Worm (Caenorhabditis elegans) whole organism, late embryonic: ENCODE results near the gene pezo-1.

Experiments used
- ama-1 ChIP-seq: fragments of 150-350 bp; optimal IDR thresholded peaks from 2 replicates; lab custom pipeline; 2014
- ceh-14 ChIP-seq: sonication (generic microtip); optimal IDR thresholded peaks from 2 replicates; lab custom pipeline; 2016; ENCODE audit warnings: missing genotype, missing genetic modification characterization, missing compliant biosample characterization
- ceh-24 ChIP-seq: sonication (generic microtip); optimal IDR thresholded peaks from 2 replicates; lab custom pipeline; 2016; ENCODE audit warnings: mild to moderate bottlenecking, missing genetic modification characterization, missing compliant biosample characterization
- eyg-1 ChIP-seq: sonication (generic microtip); optimal IDR thresholded peaks from 2 replicates; lab custom pipeline; 2016; ENCODE audit warnings: missing genotype, missing genetic modification characterization, missing compliant biosample characterization
- fkh-10 ChIP-seq: fragments of 150-350 bp; optimal IDR thresholded peaks from 2 replicates; lab custom pipeline; 2014; ENCODE audit warnings: missing biosample characterization, missing genetic modification reagents, missing genetic modification characterization
- hlh-15 ChIP-seq: sonication (generic microtip); optimal IDR thresholded peaks from 2 replicates; lab custom pipeline; 2016; ENCODE audit warnings: missing genetic modification characterization, missing compliant biosample characterization
- mec-3 ChIP-seq: sonication (generic microtip); optimal IDR thresholded peaks from 2 replicates; lab custom pipeline; 2016; ENCODE audit warnings: borderline replicate concordance, missing genetic modification characterization, missing compliant biosample characterization
- nfya-1 ChIP-seq: sonication (generic microtip); optimal IDR thresholded peaks from 2 replicates; lab custom pipeline; 2017; ENCODE audit warnings: missing genetic modification characterization, mild to moderate bottlenecking, missing compliant biosample characterization, antibody characterized with exemption, moderate library complexity
- pax-1 ChIP-seq: fragments of 150-350 bp; optimal IDR thresholded peaks from 2 replicates; lab custom pipeline; 2014; ENCODE audit warnings: missing biosample characterization, missing genetic modification characterization
- sox-4 ChIP-seq: sonication (generic microtip); optimal IDR thresholded peaks from 2 replicates; lab custom pipeline; 2017; ENCODE audit warnings: mild to moderate bottlenecking, missing genetic modification characterization, inconsistent platforms, missing compliant biosample characterization
- syd-9 ChIP-seq: sonication (generic microtip); optimal IDR thresholded peaks from 2 replicates; lab custom pipeline; 2016; ENCODE audit warnings: mild to moderate bottlenecking, missing genetic modification characterization, moderate library complexity, missing compliant biosample characterization
- ttx-3 ChIP-seq: sonication (generic microtip); optimal IDR thresholded peaks from 2 replicates; lab custom pipeline; 2016; ENCODE audit warnings: missing genetic modification reagents, missing genetic modification characterization, missing compliant biosample characterization

DNA sequence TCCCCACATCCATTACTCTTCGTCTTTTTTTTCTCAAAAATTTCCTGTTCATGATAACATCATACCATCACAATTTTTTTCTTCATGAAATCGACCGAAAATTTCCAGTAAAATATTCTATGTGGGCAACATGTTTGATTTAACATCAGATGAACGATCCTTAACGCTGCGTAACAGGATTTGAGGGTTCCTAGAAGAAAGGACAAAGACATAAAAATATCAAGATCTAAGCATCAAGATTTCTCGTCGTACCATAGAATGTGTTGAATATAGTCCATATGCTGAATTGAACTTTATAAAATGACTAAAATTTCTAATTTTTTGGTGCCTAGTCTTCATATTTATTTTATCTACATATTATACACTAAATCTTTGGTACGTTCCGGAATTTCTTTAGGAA lies 66.2 kb downstream of the pezo-1 start, which contains the start of gene F49C12.3:
- TF ChIP-seq fkh-10 (GFP tag; lab: Kevin White, UChicago) (no peak), ceh-24 (no peak), mec-3 (tag; lab: Kevin White, UChicago) (no peak), ama-1 (lab: Kevin White, UChicago) (no peak), eyg-1 (tag; lab: Kevin White, UChicago) (no peak), sox-4 (tag; lab: Kevin White, UChicago) (no peak), hlh-15 (no peak), pax-1 (no peak), ttx-3 (tag; lab: Kevin White, UChicago) (no peak), ceh-14 (tag; lab: Kevin White, UChicago) (no peak), syd-9 (tag; lab: Kevin White, UChicago) (no peak), nfya-1 (tag; lab: Kevin White, UChicago) (no peak)
